Worm (Caenorhabditis elegans) whole organism, late embryonic: ENCODE measurements around the gene mex-1.
A peak's percentile ranks its signal among the peaks of the same experiment; 100 is the strongest.

Experiments
- K09A11.1 ChIP-seq: sonication (generic microtip); optimal IDR thresholded peaks from 2 replicates; lab custom pipeline; 2017; ENCODE audit warnings: antibody characterized with exemption, mild to moderate bottlenecking, missing genetic modification characterization, missing compliant biosample characterization; ENCODE audit not compliant: insufficient read depth
- T23F11.4 ChIP-seq: fragments of 200-800 bp; sonication (Bioruptor generic); optimal IDR thresholded peaks from 2 replicates; lab custom pipeline; 2018; ENCODE audit warnings: mild to moderate bottlenecking, missing genetic modification characterization, missing compliant biosample characterization
- ahr-1 ChIP-seq: sonication (generic microtip); optimal IDR thresholded peaks from 2 replicates; lab custom pipeline; 2016; ENCODE audit warnings: missing genetic modification characterization, missing compliant biosample characterization
- ama-1 ChIP-seq: fragments of 150-350 bp; optimal IDR thresholded peaks from 2 replicates; lab custom pipeline; 2014
- ceh-14 ChIP-seq: sonication (generic microtip); optimal IDR thresholded peaks from 2 replicates; lab custom pipeline; 2016; ENCODE audit warnings: missing genotype, missing genetic modification characterization, missing compliant biosample characterization
- ceh-2 ChIP-seq: sonication (generic microtip); optimal IDR thresholded peaks from 2 replicates; lab custom pipeline; 2016; ENCODE audit warnings: missing genotype, missing genetic modification characterization, missing compliant biosample characterization
- ceh-22 ChIP-seq: sonication (generic microtip); optimal IDR thresholded peaks from 2 replicates; lab custom pipeline; 2017; ENCODE audit warnings: missing biosample characterization, missing genetic modification characterization
- ceh-24 ChIP-seq: sonication (generic microtip); optimal IDR thresholded peaks from 2 replicates; lab custom pipeline; 2016; ENCODE audit warnings: mild to moderate bottlenecking, missing genetic modification characterization, missing compliant biosample characterization
- ceh-30 ChIP-seq: fragments of 150-350 bp; optimal IDR thresholded peaks from 2 replicates; lab custom pipeline; 2014; ENCODE audit warnings: missing biosample characterization, missing genetic modification characterization
- ceh-31 ChIP-seq: sonication (generic microtip); optimal IDR thresholded peaks from 2 replicates; lab custom pipeline; 2016; ENCODE audit warnings: missing genetic modification characterization, missing compliant biosample characterization
- ceh-34 ChIP-seq: sonication (generic microtip); optimal IDR thresholded peaks from 2 replicates; lab custom pipeline; 2016; ENCODE audit warnings: mild to moderate bottlenecking, missing genetic modification characterization, missing compliant biosample characterization
- ceh-48 ChIP-seq: sonication (generic microtip); optimal IDR thresholded peaks from 2 replicates; lab custom pipeline; 2016; ENCODE audit warnings: missing genetic modification characterization, inconsistent platforms, missing compliant biosample characterization
- che-1 ChIP-seq: sonication (generic microtip); optimal IDR thresholded peaks from 2 replicates; lab custom pipeline; 2016; ENCODE audit warnings: mild to moderate bottlenecking, missing genetic modification characterization, missing compliant biosample characterization
- dve-1 ChIP-seq: sonication (generic microtip); optimal IDR thresholded peaks from 2 replicates; lab custom pipeline; 2017; ENCODE audit warnings: antibody characterized with exemption, mild to moderate bottlenecking, missing genetic modification characterization, missing compliant biosample characterization
- elt-2 ChIP-seq: sonication (generic microtip); optimal IDR thresholded peaks from 2 replicates; lab custom pipeline; 2016; ENCODE audit warnings: missing genetic modification reagents, missing genetic modification characterization, missing compliant biosample characterization
- elt-4 ChIP-seq: sonication (generic microtip); optimal IDR thresholded peaks from 2 replicates; lab custom pipeline; 2016; ENCODE audit warnings: missing genetic modification characterization, missing compliant biosample characterization
- ets-4 ChIP-seq: sonication (generic microtip); optimal IDR thresholded peaks from 2 replicates; lab custom pipeline; 2016; ENCODE audit warnings: missing genetic modification characterization, missing compliant biosample characterization
- eyg-1 ChIP-seq: sonication (generic microtip); optimal IDR thresholded peaks from 2 replicates; lab custom pipeline; 2016; ENCODE audit warnings: missing genotype, missing genetic modification characterization, missing compliant biosample characterization
- fkh-6 ChIP-seq: sonication (generic microtip); optimal IDR thresholded peaks from 2 replicates; lab custom pipeline; 2016; ENCODE audit warnings: missing genetic modification characterization, missing compliant biosample characterization
- gmeb-2 ChIP-seq: sonication (generic microtip); optimal IDR thresholded peaks from 2 replicates; lab custom pipeline; 2016; ENCODE audit warnings: missing genetic modification characterization, inconsistent platforms, missing compliant biosample characterization
- hlh-6 ChIP-seq: sonication (generic microtip); optimal IDR thresholded peaks from 2 replicates; lab custom pipeline; 2016; ENCODE audit warnings: missing genotype, missing genetic modification characterization, missing compliant biosample characterization
- lim-6 ChIP-seq: sonication (generic microtip); optimal IDR thresholded peaks from 2 replicates; lab custom pipeline; 2016; ENCODE audit warnings: missing genetic modification characterization, missing compliant biosample characterization
- lin-11 ChIP-seq: fragments of 200-800 bp; sonication (Bioruptor generic); optimal IDR thresholded peaks from 2 replicates; lab custom pipeline; 2018; ENCODE audit warnings: mild to moderate bottlenecking, missing genetic modification characterization, missing compliant biosample characterization
- madf-2 ChIP-seq: sonication (generic microtip); optimal IDR thresholded peaks from 2 replicates; lab custom pipeline; 2017; ENCODE audit warnings: missing genetic modification characterization, missing compliant biosample characterization
- nfya-1 ChIP-seq: sonication (generic microtip); optimal IDR thresholded peaks from 2 replicates; lab custom pipeline; 2017; ENCODE audit warnings: missing genetic modification characterization, mild to moderate bottlenecking, missing compliant biosample characterization, antibody characterized with exemption, moderate library complexity
- nhr-232 ChIP-seq: sonication (generic microtip); optimal IDR thresholded peaks from 2 replicates; lab custom pipeline; 2016; ENCODE audit warnings: missing genetic modification characterization, missing compliant biosample characterization
- odd-2 ChIP-seq: sonication (generic microtip); optimal IDR thresholded peaks from 2 replicates; lab custom pipeline; 2017; ENCODE audit warnings: antibody characterized with exemption, mild to moderate bottlenecking, missing genetic modification characterization, missing compliant biosample characterization
- pag-3 ChIP-seq: sonication (generic microtip); optimal IDR thresholded peaks from 2 replicates; lab custom pipeline; 2016; ENCODE audit warnings: missing compliant biosample characterization, missing genetic modification characterization, borderline replicate concordance
- pat-9 ChIP-seq: fragments of 200-800 bp; sonication (Bioruptor generic); optimal IDR thresholded peaks from 2 replicates; lab custom pipeline; 2018; ENCODE audit warnings: mild to moderate bottlenecking, missing genetic modification characterization, moderate library complexity, missing compliant biosample characterization
- pha-2 ChIP-seq: sonication (generic microtip); optimal IDR thresholded peaks from 2 replicates; lab custom pipeline; 2017; ENCODE audit warnings: mild to moderate bottlenecking, missing genetic modification characterization, missing compliant biosample characterization
- pha-4 ChIP-seq: fragments of 150-350 bp; optimal IDR thresholded peaks from 2 replicates; lab custom pipeline; 2018; ENCODE audit warnings: missing biosample characterization, missing genetic modification reagents, missing genetic modification characterization
- pros-1 ChIP-seq: fragments of 150-350 bp; optimal IDR thresholded peaks from 2 replicates; lab custom pipeline; 2014; ENCODE audit warnings: missing biosample characterization, missing genetic modification reagents, missing genetic modification characterization
- rnt-1 ChIP-seq: sonication (generic microtip); optimal IDR thresholded peaks from 2 replicates; lab custom pipeline; 2016; ENCODE audit warnings: missing genetic modification characterization, missing compliant biosample characterization
- syd-9 ChIP-seq: sonication (generic microtip); optimal IDR thresholded peaks from 2 replicates; lab custom pipeline; 2016; ENCODE audit warnings: mild to moderate bottlenecking, missing genetic modification characterization, moderate library complexity, missing compliant biosample characterization
- tbx-7 ChIP-seq: sonication (generic microtip); optimal IDR thresholded peaks from 2 replicates; lab custom pipeline; 2016; ENCODE audit warnings: missing genotype, missing genetic modification characterization, missing compliant biosample characterization
- ttx-3 ChIP-seq: sonication (generic microtip); optimal IDR thresholded peaks from 2 replicates; lab custom pipeline; 2016; ENCODE audit warnings: missing genetic modification reagents, missing genetic modification characterization, missing compliant biosample characterization
- unc-42 ChIP-seq: sonication (generic microtip); optimal IDR thresholded peaks from 2 replicates; lab custom pipeline; 2016; ENCODE audit warnings: missing genotype, missing genetic modification characterization, missing compliant biosample characterization
- unc-55 ChIP-seq: sonication (generic microtip); optimal IDR thresholded peaks from 2 replicates; lab custom pipeline; 2017; ENCODE audit warnings: missing biosample characterization, missing genetic modification reagents, missing genetic modification characterization
- ztf-16 ChIP-seq: sonication (generic microtip); optimal IDR thresholded peaks from 2 replicates; lab custom pipeline; 2017; ENCODE audit warnings: missing genetic modification characterization, missing compliant biosample characterization

mex-1 gene

DNA sequence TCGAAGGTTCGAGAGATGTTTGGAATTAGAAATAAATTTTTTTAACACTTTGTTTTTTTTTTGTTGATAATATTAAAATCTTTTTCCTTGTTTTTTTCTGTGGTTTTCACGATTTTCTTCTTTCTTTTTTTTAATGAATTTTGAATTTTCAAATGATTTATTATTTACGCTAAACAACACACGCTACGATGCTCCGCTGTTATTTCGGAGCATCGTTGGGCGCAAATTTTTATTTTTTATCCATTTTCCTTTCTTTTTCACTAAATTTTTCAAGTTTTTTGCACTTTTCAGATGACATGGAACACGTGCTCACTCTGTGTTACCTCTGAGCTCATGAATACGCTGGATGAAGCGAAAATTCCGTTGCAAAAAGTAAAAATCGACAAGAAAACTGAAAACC, 6.4 kb upstream of the mex-1 start, which contains the start of the genes W03C9.1 and W03C9.2:
TSS of gene W03C9.1 (minus strand) at position 46 of the 400 bp plus-strand sequence.
TSS of gene W03C9.2 (plus strand) at position 286 of the 400 bp plus-strand sequence.
- no peak for TF ChIP-seq syd-9 (tag; lab: Kevin White, UChicago)
- TF ChIP-seq pat-9 (tag; lab: Kevin White, UChicago), result no peak
- TF ChIP-seq ets-4 (tag; lab: Kevin White, UChicago), result no peak
- no peak for TF ChIP-seq hlh-6 (tag; lab: Kevin White, UChicago)
- TF ChIP-seq elt-2, result no peak
- TF ChIP-seq ceh-30 (tag; lab: Kevin White, UChicago), result no peak
- TF ChIP-seq madf-2, result no peak
- TF ChIP-seq pag-3, result no peak
- TF ChIP-seq fkh-6 (tag; lab: Kevin White, UChicago), result no peak

DNA sequence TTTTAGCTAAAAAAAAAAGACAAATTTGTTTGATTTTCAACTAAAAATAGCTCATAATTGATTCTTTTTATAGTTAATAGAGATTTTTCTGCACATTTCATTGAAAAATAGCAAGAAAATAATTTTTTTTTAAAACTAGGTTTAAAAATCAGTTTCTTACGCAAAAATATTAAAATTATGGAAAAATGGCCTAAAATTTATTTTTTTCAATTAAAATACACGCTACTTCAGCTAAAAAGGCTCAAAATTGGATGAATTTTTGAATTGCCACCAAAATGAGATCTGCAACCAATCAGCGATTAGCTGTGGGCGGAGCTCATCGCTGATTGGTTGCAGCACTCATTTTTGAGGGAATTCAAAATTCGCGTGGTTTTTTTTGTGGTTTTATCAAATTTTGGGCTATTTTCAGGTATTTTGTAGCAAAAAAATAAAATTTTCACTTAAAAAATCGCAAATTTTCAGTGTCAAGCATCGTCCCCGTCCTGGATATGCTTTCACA, 5.3 kb upstream of the mex-1 start:
- no peak for TF ChIP-seq lin-11 (tag; lab: Kevin White, UChicago)
- TF ChIP-seq nfya-1 (tag; lab: Kevin White, UChicago), result peak; percentile 84

- TF ChIP-seq tbx-7 (tag; lab: Kevin White, UChicago), result no peak
- no peak for TF ChIP-seq pha-4 (tag; lab: Kevin White, UChicago)
- TF ChIP-seq ttx-3 (tag; lab: Kevin White, UChicago), result no peak
- no peak for TF ChIP-seq ama-1 (lab: Kevin White, UChicago)
- no peak for TF ChIP-seq ceh-30 (tag; lab: Kevin White, UChicago)
- no peak for TF ChIP-seq che-1 (tag; lab: Kevin White, UChicago)
- no peak for TF ChIP-seq rnt-1 (tag; lab: Kevin White, UChicago)
- TF ChIP-seq ceh-31 (tag; lab: Kevin White, UChicago), result no peak
- no peak for TF ChIP-seq nhr-232 (tag; lab: Kevin White, UChicago)
- no peak for TF ChIP-seq pha-2 (tag; lab: Kevin White, UChicago)
- no peak for TF ChIP-seq odd-2 (tag; lab: Kevin White, UChicago)
- no peak for TF ChIP-seq lin-11 (tag; lab: Kevin White, UChicago)
- TF ChIP-seq ceh-48 (tag; lab: Kevin White, UChicago), result no peak
- TF ChIP-seq unc-55, result no peak
- no peak for TF ChIP-seq K09A11.1 (tag; lab: Kevin White, UChicago)
- no peak for TF ChIP-seq eyg-1
- TF ChIP-seq ztf-16, result no peak
- no peak for TF ChIP-seq unc-42 (tag; lab: Kevin White, UChicago)
- TF ChIP-seq ceh-2 (tag; lab: Kevin White, UChicago), result no peak
- TF ChIP-seq T23F11.4, result no peak
Measured at ce11 chrII:11964847-11965246, 3.6 kb upstream of the mex-1 start.

ce11 chrII:11966602-11967001, 1.8 kb upstream of the mex-1 start, which contains the start of gene rab-7:
TSS of gene rab-7 (minus strand) at chrII:11966931.
- TF ChIP-seq ztf-16, result no peak
- no peak for TF ChIP-seq elt-2
- no peak for TF ChIP-seq pros-1 (tag; lab: Kevin White, UChicago)
- no peak for TF ChIP-seq lin-11 (tag; lab: Kevin White, UChicago)
- TF ChIP-seq ceh-24 (tag; lab: Kevin White, UChicago), result no peak
- no peak for TF ChIP-seq ahr-1 (tag; lab: Kevin White, UChicago)
- no peak for TF ChIP-seq tbx-7 (tag; lab: Kevin White, UChicago)
- TF ChIP-seq ama-1 (lab: Kevin White, UChicago), result no peak
- TF ChIP-seq ceh-31 (tag; lab: Kevin White, UChicago), result no peak
- no peak for TF ChIP-seq madf-2
- no peak for TF ChIP-seq elt-4 (tag; lab: Kevin White, UChicago)
- no peak for TF ChIP-seq ttx-3 (tag; lab: Kevin White, UChicago)
- TF ChIP-seq odd-2 (tag; lab: Kevin White, UChicago), result no peak
- no peak for TF ChIP-seq lim-6 (tag; lab: Kevin White, UChicago)
- no peak for TF ChIP-seq dve-1
- TF ChIP-seq ceh-22 (tag; lab: Kevin White, UChicago), result no peak
- TF ChIP-seq gmeb-2 (tag; lab: Kevin White, UChicago), result no peak
- TF ChIP-seq ceh-34 (tag; lab: Kevin White, UChicago), result no peak
- TF ChIP-seq ceh-14 (tag; lab: Kevin White, UChicago), result no peak
